Fruit fly (Drosophila melanogaster): Measurements from ENCODE around the gene Vtld.

Gene Vtld

dm6 chr3L:19801105-19801504 is 40.9 kb downstream of the Vtld start, which contains the start of gene CG14102 (continued):
- TF ChIP-seq CG4404 (GFP tag; IDR thresholded peaks at IDR 0.05), result no peak
- TF ChIP-seq CG16813 (GFP tag; IDR thresholded peaks at IDR 0.05; ENCODE audit: partially characterized antibody), result peak; percentile 54; the same call in 2 of the 3 replicates
- peak; percentile 56 for TF ChIP-seq Dref (GFP tag; IDR thresholded peaks at IDR 0.05)
- TF ChIP-seq Opbp (GFP tag; IDR thresholded peaks at IDR 0.05; ENCODE audit: partially characterized antibody), result peak; percentile 50; the same call in 1 of the 3 replicates
- TF ChIP-seq scrt (GFP tag; optimal IDR thresholded peaks at IDR 0.05), result no peak
- TF ChIP-seq crp (GFP tag; optimal IDR thresholded peaks at IDR 0.05), result peak in 1 of 2 experiments; percentile 72
- no peak for TF ChIP-seq CG15601 (tag; optimal IDR thresholded peaks at IDR 0.05)
- peak; percentile 44 for TF ChIP-seq inv (GFP tag; IDR thresholded peaks at IDR 0.05; ENCODE audit: partially characterized antibody)
- TF ChIP-seq pzg (GFP tag; optimal IDR thresholded peaks at IDR 0.05), result peak; percentile 7
- TF ChIP-seq lov (optimal IDR thresholded peaks at IDR 0.05), result no peak
- TF ChIP-seq lov (GFP tag; IDR thresholded peaks at IDR 0.05), result no peak
- peak; percentile 42; the same call in 1 of the 2 replicates for TF ChIP-seq Bgb (GFP tag; IDR thresholded peaks at IDR 0.05; ENCODE audit: partially characterized antibody)
- no peak for TF ChIP-seq hth (optimal IDR thresholded peaks at IDR 0.05)
- 0 out of 2 replicates have a peak, but pooled peaks have one; percentile 29 for TF ChIP-seq CG2129 (GFP tag; IDR thresholded peaks at IDR 0.05; ENCODE audit: partially characterized antibody)
- peak; percentile 62 for TF ChIP-seq Doc3 (GFP tag; IDR thresholded peaks at IDR 0.05; ENCODE audit: partially characterized antibody)
- no peak for TF ChIP-seq CG2889 (GFP tag; IDR thresholded peaks at IDR 0.05)

- peak; percentile 27 for TF ChIP-seq MESR4 (GFP tag; optimal IDR thresholded peaks at IDR 0.05)
- peak; percentile 77 for TF ChIP-seq amos (GFP tag; IDR thresholded peaks at IDR 0.05; ENCODE audit: partially characterized antibody)
- peak; percentile 65; the same call in 2 of the 3 replicates for TF ChIP-seq HLH4C (GFP tag; IDR thresholded peaks at IDR 0.05; ENCODE audit: partially characterized antibody)
- TF ChIP-seq CG2116 (GFP tag; optimal IDR thresholded peaks at IDR 0.05), result peak; percentile 52
- TF ChIP-seq Dref (GFP tag; IDR thresholded peaks at IDR 0.05), result peak; percentile 64
- peak; percentile 63; the same call in 2 of the 3 replicates for TF ChIP-seq knrl (GFP tag; IDR thresholded peaks at IDR 0.05; ENCODE audit: partially characterized antibody)
- peak; percentile 55 for TF ChIP-seq MBD-R2 (GFP tag; IDR thresholded peaks at IDR 0.05)
- TF ChIP-seq Dll (GFP tag; IDR thresholded peaks at IDR 0.05; ENCODE audit: partially characterized antibody), result peak; percentile 85
- peak in 1 of 2 experiments; percentile 29 for TF ChIP-seq crp (GFP tag; optimal IDR thresholded peaks at IDR 0.05)
- TF ChIP-seq CG14860 (GFP tag; IDR thresholded peaks at IDR 0.05; ENCODE audit: partially characterized antibody), result peak; percentile 67
- TF ChIP-seq Dp (GFP tag; optimal IDR thresholded peaks at IDR 0.05), result peak; percentile 5
- no peak for TF ChIP-seq pum (GFP tag; optimal IDR thresholded peaks at IDR 0.05)
- TF ChIP-seq ATbp (GFP tag; optimal IDR thresholded peaks at IDR 0.05), result no peak
- TF ChIP-seq Bgb (GFP tag; IDR thresholded peaks at IDR 0.05; ENCODE audit: partially characterized antibody), result peak; percentile 72
- TF ChIP-seq CG6683 (GFP tag; optimal IDR thresholded peaks at IDR 0.05), result no peak
- TF ChIP-seq Scr (GFP tag; IDR thresholded peaks at IDR 0.05; ENCODE audit: partially characterized antibody), result peak; percentile 82
- TF ChIP-seq chinmo (GFP tag; IDR thresholded peaks at IDR 0.05; ENCODE audit: partially characterized antibody), result 0 out of 4 replicates have a peak, but pooled peaks have one; percentile 21
- peak; percentile 60; the same call in 2 of the 3 replicates for TF ChIP-seq Opbp (GFP tag; IDR thresholded peaks at IDR 0.05; ENCODE audit: partially characterized antibody)
- peak; percentile 69; the same call in 2 of the 3 replicates for TF ChIP-seq zen2 (GFP tag; IDR thresholded peaks at IDR 0.05; ENCODE audit: partially characterized antibody)
- peak; percentile 81 for TF ChIP-seq hbn (GFP tag; IDR thresholded peaks at IDR 0.05; ENCODE audit: partially characterized antibody)
- TF ChIP-seq sna (GFP tag; IDR thresholded peaks at IDR 0.05; ENCODE audit: partially characterized antibody), result peak; percentile 76
- TF ChIP-seq vnd (GFP tag; IDR thresholded peaks at IDR 0.05; ENCODE audit: partially characterized antibody), result peak; percentile 70
- no peak for TF ChIP-seq CG12391 (tag; optimal IDR thresholded peaks at IDR 0.05)
- peak; percentile 67 for TF ChIP-seq CG2129 (GFP tag; IDR thresholded peaks at IDR 0.05; ENCODE audit: partially characterized antibody)
- no peak for TF ChIP-seq Nf-YA (GFP tag; IDR thresholded peaks at IDR 0.05)
- peak; percentile 17 for TF ChIP-seq sens (GFP tag)
- no peak for TF ChIP-seq CG3838 (GFP tag; optimal IDR thresholded peaks at IDR 0.05)
- peak; percentile 72 for TF ChIP-seq inv (GFP tag; IDR thresholded peaks at IDR 0.05; ENCODE audit: partially characterized antibody)
- no peak for TF ChIP-seq CG32767 (GFP tag; IDR thresholded peaks at IDR 0.05)
- no peak for TF ChIP-seq zf30C (GFP tag; optimal IDR thresholded peaks at IDR 0.05)
- no peak for TF ChIP-seq mam (GFP tag; optimal IDR thresholded peaks at IDR 0.05)
- no peak for TF ChIP-seq CG12299 (tag; optimal IDR thresholded peaks at IDR 0.05)
- no peak for TF ChIP-seq Dek (tag; optimal IDR thresholded peaks at IDR 0.05)
- TF ChIP-seq BEAF-32 (GFP tag; optimal IDR thresholded peaks at IDR 0.05), result peak; percentile 71
- TF ChIP-seq CG11723 (GFP tag; optimal IDR thresholded peaks at IDR 0.05), result no peak
Observed at dm6 chr3L:19804908-19805307, 44.7 kb downstream of the Vtld start, which contains the start of the genes TORIP and Ccdc58. TSS of gene TORIP (minus strand) at chr3L:19805080. TSS of gene Ccdc58 (plus strand) at chr3L:19805181.

Data from whole organism, embryonic.